Fruit fly (Drosophila melanogaster) whole organism, embryonic: Measurements from ENCODE around the gene CG17650.
A peak's percentile ranks its signal among the peaks of the same experiment; 100 is the strongest.

ENCODE experiments used
- Abd-B ChIP-seq: fragments of 200-800 bp; sonication (Bioruptor generic); optimal IDR thresholded peaks from 2 replicates; lab custom pipeline; 2018; ENCODE audit warnings: missing biosample characterization, mild to moderate bottlenecking, missing genetic modification characterization, moderate library complexity
- Antp ChIP-seq: fragments of 200-800 bp; sonication (Bioruptor generic); optimal IDR thresholded peaks from 3 replicates; lab custom pipeline; 2016; ENCODE audit warnings: missing biosample characterization, missing genetic modification characterization
- BEAF-32 ChIP-seq: fragments of 200-800 bp; sonication (Bioruptor generic); optimal IDR thresholded peaks from 3 replicates; lab custom pipeline; 2017; ENCODE audit warnings: missing biosample characterization, missing genetic modification characterization, mild to moderate bottlenecking, moderate library complexity, missing genetic modification reagents
- CG1024 ChIP-seq: fragments of 200-800 bp; sonication (Bioruptor generic); IDR thresholded peaks from 2 replicates; pipeline ENCODE4 v1.3.6; 2022; ENCODE audit warnings: missing biosample characterization, missing genetic modification characterization
- CG12659 ChIP-seq: fragments of 200-800 bp; sonication (Bioruptor generic); optimal IDR thresholded peaks from 3 replicates; lab custom pipeline; 2017; ENCODE audit warnings: mild to moderate bottlenecking, missing biosample characterization, missing genetic modification reagents, missing genetic modification characterization
- CG13287 ChIP-seq: fragments of 200-800 bp; sonication (Bioruptor generic); IDR thresholded peaks from 2 replicates; pipeline ENCODE4 v1.3.6; 2022; ENCODE audit warnings: missing biosample characterization, missing genetic modification characterization; ENCODE audit not compliant: partially characterized antibody
- CG14441 ChIP-seq: fragments of 200-800 bp; sonication (Bioruptor generic); IDR thresholded peaks from 2 replicates; pipeline ENCODE4 v1.3.6; 2022; ENCODE audit warnings: missing biosample characterization, missing genetic modification characterization
- CG14710 ChIP-seq: fragments of 200-800 bp; sonication (Bioruptor generic); optimal IDR thresholded peaks from 3 replicates; lab custom pipeline; 2019; ENCODE audit warnings: missing biosample characterization, mild to moderate bottlenecking, missing genetic modification characterization, moderate library complexity
- CG14860 ChIP-seq: fragments of 200-800 bp; sonication (Bioruptor generic); IDR thresholded peaks from 3 replicates; pipeline ENCODE4 v1.3.6; 2022; ENCODE audit warnings: missing biosample characterization, missing genetic modification characterization; ENCODE audit not compliant: partially characterized antibody
- CG1603 ChIP-seq: fragments of 200-800 bp; sonication (Bioruptor generic); optimal IDR thresholded peaks from 2 replicates; lab custom pipeline; 2019; ENCODE audit warnings: missing biosample characterization, mild to moderate bottlenecking, missing genetic modification characterization, moderate library complexity
- CG17186 ChIP-seq: fragments of 200-800 bp; sonication (Bioruptor generic); optimal IDR thresholded peaks from 3 replicates; lab custom pipeline; 2017; ENCODE audit warnings: missing biosample characterization, missing genetic modification reagents, missing genetic modification characterization
- CG17328 ChIP-seq: fragments of 200-800 bp; sonication (Bioruptor generic); IDR thresholded peaks from 2 replicates; pipeline ENCODE4 v1.3.6; 2022; ENCODE audit warnings: missing biosample characterization, missing genetic modification characterization
- CG34422 ChIP-seq: fragments of 200-800 bp; sonication (Bioruptor generic); IDR thresholded peaks from 3 replicates; pipeline ENCODE4 v1.3.6; 2022; ENCODE audit warnings: missing biosample characterization, missing genetic modification characterization
- CG3995 ChIP-seq: fragments of 200-800 bp; sonication (Bioruptor generic); optimal IDR thresholded peaks from 3 replicates; lab custom pipeline; 2016; ENCODE audit warnings: missing biosample characterization, missing genetic modification characterization
- CG4820 ChIP-seq: fragments of 200-800 bp; sonication (Bioruptor generic); optimal IDR thresholded peaks from 3 replicates; lab custom pipeline; 2016; ENCODE audit warnings: missing biosample characterization, missing genetic modification characterization
- CG5953 ChIP-seq: fragments of 200-800 bp; sonication (Bioruptor generic); IDR thresholded peaks from 2 replicates; pipeline ENCODE4 v1.3.6; 2022; ENCODE audit warnings: missing biosample characterization, missing genetic modification characterization
- CG6765 ChIP-seq: fragments of 200-800 bp; sonication (Bioruptor generic); optimal IDR thresholded peaks from 3 replicates; lab custom pipeline; 2017; ENCODE audit warnings: missing biosample characterization, mild to moderate bottlenecking, missing genetic modification characterization
- CG7928 ChIP-seq: fragments of 200-800 bp; sonication (Bioruptor generic); optimal IDR thresholded peaks from 2 replicates; lab custom pipeline; 2017; ENCODE audit warnings: missing biosample characterization, mild to moderate bottlenecking, missing genetic modification characterization
- CG9215 ChIP-seq: fragments of 200-800 bp; sonication (Bioruptor generic); IDR thresholded peaks from 2 replicates; pipeline ENCODE4 v1.3.6; 2022; ENCODE audit warnings: missing biosample characterization, missing genetic modification characterization
- CG9437 ChIP-seq: fragments of 200-800 bp; sonication (Bioruptor generic); optimal IDR thresholded peaks from 2 replicates; lab custom pipeline; 2018; ENCODE audit warnings: missing biosample characterization, mild to moderate bottlenecking, missing genetic modification characterization
- CTCF ChIP-seq: fragments of 200-800 bp; sonication (Bioruptor generic); optimal IDR thresholded peaks from 2 replicates; lab custom pipeline; 2017; ENCODE audit warnings: missing biosample characterization, mild to moderate bottlenecking, missing genetic modification characterization, moderate library complexity
- Dfd ChIP-seq, 2 experiments: fragments of >200 bp; optimal IDR thresholded peaks; 2 replicates each; lab custom pipeline; 2017; ENCODE audit warnings: missing biosample characterization in 2 of 2, missing genetic modification characterization in 2 of 2
- Dp ChIP-seq: fragments of 200-800 bp; sonication (Bioruptor generic); optimal IDR thresholded peaks from 2 replicates; lab custom pipeline; 2018; ENCODE audit warnings: missing biosample characterization, mild to moderate bottlenecking, missing genetic modification characterization, moderate library complexity
- E2f2 ChIP-seq: fragments of 200-800 bp; sonication (Bioruptor generic); IDR thresholded peaks from 2 replicates; pipeline ENCODE4 v1.3.6; 2022; ENCODE audit warnings: missing biosample characterization, missing genetic modification characterization
- Fer1 ChIP-seq: fragments of 200-800 bp; sonication (Bioruptor generic); optimal IDR thresholded peaks from 2 replicates; lab custom pipeline; 2017; ENCODE audit warnings: missing biosample characterization, mild to moderate bottlenecking, missing genetic modification characterization
- H15 ChIP-seq: fragments of 200-800 bp; sonication (Bioruptor generic); IDR thresholded peaks from 3 replicates; pipeline ENCODE4 v1.3.6; 2022; ENCODE audit warnings: missing biosample characterization, missing genetic modification characterization
- MBD-R2 ChIP-seq: fragments of 200-800 bp; sonication (Bioruptor generic); IDR thresholded peaks from 2 replicates; pipeline ENCODE4 v1.3.6; 2022; ENCODE audit warnings: missing biosample characterization, missing genetic modification characterization
- Med ChIP-seq: fragments of 200-800 bp; sonication (Bioruptor generic); peaks from one replicate; lab custom pipeline; 2016; ENCODE audit warnings: missing biosample characterization, missing genetic modification characterization, mild to moderate bottlenecking, inconsistent platforms, moderate library complexity
- Oaz ChIP-seq: fragments of 200-800 bp; sonication (Bioruptor generic); IDR thresholded peaks from 2 replicates; pipeline ENCODE4 v1.3.6; 2022; ENCODE audit warnings: missing biosample characterization, missing genetic modification characterization
- Oli ChIP-seq: fragments of 200-800 bp; sonication (Bioruptor generic); optimal IDR thresholded peaks from 2 replicates; lab custom pipeline; 2018; ENCODE audit warnings: missing biosample characterization, mild to moderate bottlenecking, missing genetic modification characterization, moderate library complexity
- Rfx ChIP-seq: fragments of 200-800 bp; sonication (Bioruptor generic); IDR thresholded peaks from 2 replicates; pipeline ENCODE4 v1.3.6; 2022; ENCODE audit warnings: missing biosample characterization, missing genetic modification characterization
- Xrp1 ChIP-seq: fragments of 200-800 bp; sonication (Bioruptor generic); IDR thresholded peaks from 2 replicates; pipeline ENCODE4 v1.3.6; 2022; ENCODE audit warnings: missing biosample characterization, missing genetic modification characterization
- bcd ChIP-seq: fragments of 200-800 bp; sonication (Bioruptor generic); optimal IDR thresholded peaks from 2 replicates; lab custom pipeline; 2017; ENCODE audit warnings: missing biosample characterization, mild to moderate bottlenecking, missing genetic modification characterization
- crp ChIP-seq, 2 experiments: fragments of 200-800 bp; sonication (Bioruptor generic); optimal IDR thresholded peaks; 2 replicates in 1 of 2; 3 replicates in 1 of 2; lab custom pipeline; 2017; ENCODE audit warnings: missing biosample characterization in 2 of 2, missing genetic modification characterization in 2 of 2, mild to moderate bottlenecking in 1 of 2, moderate library complexity in 1 of 2
- dm ChIP-seq: fragments of 200-800 bp; sonication (Bioruptor generic); optimal IDR thresholded peaks from 3 replicates; lab custom pipeline; 2016; ENCODE audit warnings: missing biosample characterization, missing genetic modification characterization
- dmrt99B ChIP-seq: fragments of 200-800 bp; sonication (Bioruptor generic); optimal IDR thresholded peaks from 2 replicates; lab custom pipeline; 2018; ENCODE audit warnings: missing biosample characterization, mild to moderate bottlenecking, missing genetic modification characterization, moderate library complexity
- klu ChIP-seq: fragments of 200-800 bp; sonication (Bioruptor generic); IDR thresholded peaks from 2 replicates; pipeline ENCODE4 v1.3.6; 2022; ENCODE audit warnings: missing biosample characterization, missing genetic modification characterization
- pzg ChIP-seq: fragments of 200-800 bp; sonication (Bioruptor generic); optimal IDR thresholded peaks from 3 replicates; lab custom pipeline; 2018; ENCODE audit warnings: missing biosample characterization, mild to moderate bottlenecking, missing genetic modification characterization, moderate library complexity
- ro ChIP-seq: fragments of 200-800 bp; sonication (Bioruptor generic); IDR thresholded peaks from 2 replicates; pipeline ENCODE4 v1.3.6; 2022; ENCODE audit warnings: missing biosample characterization, missing genetic modification characterization
- sens-2 ChIP-seq: fragments of 200-800 bp; sonication (Bioruptor generic); IDR thresholded peaks from 2 replicates; pipeline ENCODE4 v1.3.6; 2022; ENCODE audit warnings: missing biosample characterization, missing genetic modification characterization
- slbo ChIP-seq: fragments of 200-800 bp; sonication (Bioruptor generic); IDR thresholded peaks from 2 replicates; pipeline ENCODE4 v1.3.6; 2022; ENCODE audit warnings: missing biosample characterization, missing genetic modification characterization
- sna ChIP-seq: fragments of 200-800 bp; sonication (Bioruptor generic); IDR thresholded peaks from 2 replicates; pipeline ENCODE4 v1.3.6; 2022; ENCODE audit warnings: missing biosample characterization, missing genetic modification characterization; ENCODE audit not compliant: partially characterized antibody
- stwl ChIP-seq: fragments of 200-800 bp; sonication (Bioruptor generic); optimal IDR thresholded peaks from 3 replicates; lab custom pipeline; 2018; ENCODE audit warnings: missing biosample characterization, mild to moderate bottlenecking, missing genetic modification characterization, moderate library complexity
- tll ChIP-seq, 2 experiments: fragments of 200-800 bp in 1 of 2; fragments of >200 bp in 1 of 2; sonication (Bioruptor generic) in 1 of 2; optimal IDR thresholded peaks; 2 replicates each; lab custom pipeline; 2017 to 2019; ENCODE audit warnings: missing biosample characterization in 2 of 2, missing genetic modification characterization in 2 of 2, mild to moderate bottlenecking in 1 of 2, moderate library complexity in 1 of 2
- trem ChIP-seq: fragments of 200-800 bp; optimal IDR thresholded peaks from 3 replicates; lab custom pipeline; 2019; ENCODE audit warnings: missing biosample characterization, mild to moderate bottlenecking, missing genetic modification characterization, moderate library complexity
- ttk ChIP-seq: fragments of 200-800 bp; sonication (Bioruptor generic); IDR thresholded peaks from 2 replicates; pipeline ENCODE4 v2.1.2; 2022; ENCODE audit warnings: missing biosample characterization, missing genetic modification characterization
- vvl ChIP-seq: fragments of 200-800 bp; sonication (Bioruptor generic); IDR thresholded peaks from 2 replicates; pipeline ENCODE4 v1.3.6; 2022; ENCODE audit warnings: missing biosample characterization, missing genetic modification characterization
- wek ChIP-seq: fragments of 200-800 bp; sonication (Bioruptor generic); optimal IDR thresholded peaks from 3 replicates; lab custom pipeline; 2018; ENCODE audit warnings: missing biosample characterization, mild to moderate bottlenecking, missing genetic modification characterization, moderate library complexity
- z ChIP-seq: fragments of 200-800 bp; sonication (Bioruptor generic); IDR thresholded peaks from 3 replicates; pipeline ENCODE4 v1.3.6; 2022; ENCODE audit warnings: missing biosample characterization, missing genetic modification characterization
- zfh2 ChIP-seq: fragments of 200-800 bp; sonication (Bioruptor generic); optimal IDR thresholded peaks from 2 replicates; lab custom pipeline; 2016; ENCODE audit warnings: missing biosample characterization, missing genetic modification characterization

CG17650 gene

dm6 chr2L:1729607-1730011 lies 29.3 kb downstream of the CG17650 start, which contains the start of the genes Eno and CG31937 (continued):
- TF ChIP-seq CG12659 (GFP tag; lab: Kevin White, UChicago) (peak; percentile 60), bcd (GFP tag; lab: Kevin White, UChicago) (peak; percentile 52), CG17328 (peak; percentile 48), ttk (GFP tag; lab: Robert Waterston, UW) (peak; percentile 14; the same call in 1 of the 2 replicates), CG14860 (no peak), CTCF (no peak), Abd-B (GFP tag; lab: Kevin White, UChicago) (no peak), Fer1 (GFP tag; lab: Kevin White, UChicago) (peak; percentile 54), Xrp1 (peak; percentile 51; the same call in 1 of the 2 replicates), Dfd (GFP tag; optimal IDR thresholded peaks at IDR 0.05; lab: Kevin White, UChicago) (no peak), BEAF-32 (GFP tag; lab: Kevin White, UChicago) (peak; percentile 26), CG9437 (GFP tag; lab: Kevin White, UChicago) (peak; percentile 98), dmrt99B (peak; percentile 40), Med (GFP tag; lab: Kevin White, UChicago) (peak; percentile 85), CG9215 (peak; percentile 63; the same call in 1 of the 2 replicates), CG14441 (GFP tag; lab: Robert Waterston, UW) (peak; percentile 69), Oaz (GFP tag; lab: Robert Waterston, UW) (peak; percentile 56; the same call in 1 of the 2 replicates), CG4820 (GFP tag; lab: Kevin White, UChicago) (peak; percentile 0)

- TF ChIP-seq CG3995 (GFP tag; lab: Kevin White, UChicago) (peak; percentile 5), trem (tag; lab: Kevin White, UChicago) (peak; percentile 14), CG5953 (GFP tag; lab: Robert Waterston, UW) (no peak), klu (no peak), Rfx (0 out of 2 replicates have a peak, but pooled peaks have one; percentile 7), Med (GFP tag; lab: Kevin White, UChicago) (peak; percentile 80), CG1603 (tag; lab: Kevin White, UChicago) (peak; percentile 33), ro (GFP tag; lab: Robert Waterston, UW) (no peak), Oli (peak; percentile 13), crp (GFP tag; optimal IDR thresholded peaks at IDR 0.05; lab: Kevin White, UChicago) (peak; percentile 55 to 96), pzg (GFP tag; lab: Kevin White, UChicago) (peak; percentile 60), CG6765 (GFP tag; lab: Kevin White, UChicago) (no peak), z (GFP tag; lab: Robert Waterston, UW) (no peak), CG1024 (no peak), CG14710 (peak; percentile 4), zfh2 (no peak), tll (GFP tag; optimal IDR thresholded peaks at IDR 0.05; lab: Kevin White, UChicago) (peak in 1 of 2 experiments; percentile 54), stwl (tag; lab: Kevin White, UChicago) (peak; percentile 71), CG34422 (GFP tag; lab: Robert Waterston, UW) (peak; percentile 38; the same call in 1 of the 3 replicates), CG13287 (peak; percentile 21; the same call in 1 of the 2 replicates), vvl (peak; percentile 48), MBD-R2 (GFP tag; lab: Robert Waterston, UW) (peak; percentile 74), E2f2 (GFP tag; lab: Robert Waterston, UW) (peak; percentile 85), CG12659 (GFP tag; lab: Kevin White, UChicago) (peak; percentile 38), CG17186 (peak; percentile 38), Dp (GFP tag; lab: Kevin White, UChicago) (peak; percentile 82), Antp (GFP tag; lab: Kevin White, UChicago) (no peak), slbo (GFP tag; lab: Robert Waterston, UW) (peak; percentile 17; the same call in 1 of the 2 replicates), dm (GFP tag; lab: Kevin White, UChicago) (peak; percentile 66), CG7928 (peak; percentile 91), sens-2 (no peak), H15 (GFP tag; lab: Robert Waterston, UW) (no peak), CG14441 (GFP tag; lab: Robert Waterston, UW) (no peak), CTCF (peak; percentile 12), sna (0 out of 2 replicates have a peak, but pooled peaks have one; percentile 22), wek (no peak)
Measured at dm6 chr2L:1728620-1728944, 30.3 kb downstream of the CG17650 start, which contains the start of gene Rrp40. Rrp40 (plus strand) TSS chr2L:1728732.
